Fruit fly (Drosophila melanogaster) whole organism, pupa: ENCODE results near the gene Ilp6.

Experiments used
- CG12605 ChIP-seq: fragments of 200-800 bp; sonication (Bioruptor generic); IDR thresholded peaks from 2 replicates; pipeline ENCODE4 v1.3.6; 2022; ENCODE audit warnings: missing biosample characterization, missing genetic modification characterization
- CG13204 ChIP-seq: fragments of 200-800 bp; sonication (Bioruptor generic); optimal IDR thresholded peaks from 2 replicates; lab custom pipeline; 2018; ENCODE audit warnings: missing biosample characterization, mild to moderate bottlenecking, missing genetic modification characterization, moderate library complexity
- CG14655 ChIP-seq: fragments of 200-800 bp; sonication (Bioruptor generic); optimal IDR thresholded peaks from 3 replicates; lab custom pipeline; 2017; ENCODE audit warnings: mild to moderate bottlenecking, missing biosample characterization, missing genetic modification reagents, missing genetic modification characterization
- CG32121 ChIP-seq: fragments of 200-800 bp; sonication (Bioruptor generic); IDR thresholded peaks from 2 replicates; pipeline ENCODE4 v1.3.6; 2022; ENCODE audit warnings: missing biosample characterization, missing genetic modification characterization
- CG34367 ChIP-seq: fragments of 200-800 bp; sonication (Bioruptor generic); optimal IDR thresholded peaks from 2 replicates; lab custom pipeline; 2018; ENCODE audit warnings: missing biosample characterization, mild to moderate bottlenecking, missing genetic modification characterization
- CG8159 ChIP-seq: fragments of 200-800 bp; sonication (Bioruptor generic); optimal IDR thresholded peaks from 3 replicates; lab custom pipeline; 2018; ENCODE audit warnings: missing biosample characterization, mild to moderate bottlenecking, missing genetic modification characterization, moderate library complexity
- CG8301 ChIP-seq: fragments of 200-800 bp; sonication (Bioruptor generic); optimal IDR thresholded peaks from 2 replicates; lab custom pipeline; 2018; ENCODE audit warnings: missing biosample characterization, mild to moderate bottlenecking, missing genetic modification characterization
- CG9948 ChIP-seq: fragments of 200-800 bp; sonication (Bioruptor generic); optimal IDR thresholded peaks from 2 replicates; lab custom pipeline; 2018; ENCODE audit warnings: missing biosample characterization, mild to moderate bottlenecking, missing genetic modification characterization, moderate library complexity
- EcR ChIP-seq: fragments of 200-800 bp; sonication (Bioruptor generic); optimal IDR thresholded peaks from 3 replicates; lab custom pipeline; 2019; ENCODE audit warnings: missing biosample characterization, missing genetic modification characterization, mild to moderate bottlenecking, moderate library complexity, missing genetic modification reagents
- Pif1A ChIP-seq: fragments of 200-800 bp; sonication (Bioruptor generic); optimal IDR thresholded peaks from 3 replicates; lab custom pipeline; 2016; ENCODE audit warnings: missing biosample characterization, missing genetic modification characterization
- fd96Ca ChIP-seq: fragments of 200-800 bp; sonication (Bioruptor generic); IDR thresholded peaks from 3 replicates; pipeline ENCODE4 v1.3.6; 2022; ENCODE audit warnings: missing biosample characterization, missing genetic modification characterization
- gl ChIP-seq: fragments of 200-800 bp; sonication (Bioruptor generic); optimal IDR thresholded peaks from 2 replicates; lab custom pipeline; 2018; ENCODE audit warnings: missing biosample characterization, mild to moderate bottlenecking, missing genetic modification characterization

DNA sequence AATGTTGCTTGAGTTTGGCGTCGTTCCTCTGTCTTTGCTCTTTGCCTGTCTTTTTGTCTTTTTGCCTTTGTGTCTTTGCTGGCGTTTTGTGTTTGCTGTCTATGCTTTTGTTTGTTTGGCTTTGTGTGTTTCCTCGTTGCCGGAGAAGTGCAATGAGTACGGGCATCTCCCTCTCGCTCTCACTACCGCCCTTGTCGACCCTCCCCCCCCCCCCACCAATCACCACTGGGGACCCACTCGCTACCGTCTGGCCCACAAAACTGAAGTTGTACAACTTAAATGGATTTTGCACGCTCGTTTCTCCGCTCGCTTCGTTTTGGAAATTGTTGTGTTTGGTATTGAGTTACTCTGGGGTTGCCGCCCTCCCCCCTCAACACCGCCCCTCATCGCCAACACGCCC is 27.7 kb downstream of the Ilp6 start:
- TF ChIP-seq CG8159 (tag; lab: Kevin White, UChicago) (no peak), CG32121 (GFP tag; lab: Robert Waterston, UW) (no peak), CG8301 (tag; lab: Kevin White, UChicago) (no peak), fd96Ca (GFP tag; lab: Robert Waterston, UW) (no peak), CG13204 (peak; percentile 10), CG12605 (GFP tag; lab: Robert Waterston, UW) (no peak; the same call in 1 of the 2 replicates), gl (tag; lab: Kevin White, UChicago) (no peak), CG9948 (no peak), CG14655 (GFP tag; lab: Kevin White, UChicago) (no peak), Pif1A (GFP tag; lab: Kevin White, UChicago) (no peak), EcR (GFP tag; lab: Kevin White, UChicago) (no peak), CG34367 (tag; lab: Kevin White, UChicago) (no peak)
